Worm (Caenorhabditis elegans) whole organism, late embryonic: ENCODE data around the gene cyp-33D1.

Source experiments
- F13H6.1 ChIP-seq: sonication (generic microtip); optimal IDR thresholded peaks from 2 replicates; lab custom pipeline; 2016; ENCODE audit warnings: missing genetic modification characterization, missing compliant biosample characterization
- T23F11.4 ChIP-seq: fragments of 200-800 bp; sonication (Bioruptor generic); optimal IDR thresholded peaks from 2 replicates; lab custom pipeline; 2018; ENCODE audit warnings: mild to moderate bottlenecking, missing genetic modification characterization, missing compliant biosample characterization
- ama-1 ChIP-seq: fragments of 150-350 bp; optimal IDR thresholded peaks from 2 replicates; lab custom pipeline; 2014
- ceh-34 ChIP-seq: sonication (generic microtip); optimal IDR thresholded peaks from 2 replicates; lab custom pipeline; 2016; ENCODE audit warnings: mild to moderate bottlenecking, missing genetic modification characterization, missing compliant biosample characterization
- ceh-9 ChIP-seq: sonication (generic microtip); optimal IDR thresholded peaks from 2 replicates; lab custom pipeline; 2016; ENCODE audit warnings: mild to moderate bottlenecking, missing genetic modification characterization, inconsistent platforms, missing compliant biosample characterization
- che-1 ChIP-seq: sonication (generic microtip); optimal IDR thresholded peaks from 2 replicates; lab custom pipeline; 2016; ENCODE audit warnings: mild to moderate bottlenecking, missing genetic modification characterization, missing compliant biosample characterization
- hlh-6 ChIP-seq: sonication (generic microtip); optimal IDR thresholded peaks from 2 replicates; lab custom pipeline; 2016; ENCODE audit warnings: missing genotype, missing genetic modification characterization, missing compliant biosample characterization
- lin-11 ChIP-seq: fragments of 200-800 bp; sonication (Bioruptor generic); optimal IDR thresholded peaks from 2 replicates; lab custom pipeline; 2018; ENCODE audit warnings: mild to moderate bottlenecking, missing genetic modification characterization, missing compliant biosample characterization
- nfya-1 ChIP-seq: sonication (generic microtip); optimal IDR thresholded peaks from 2 replicates; lab custom pipeline; 2017; ENCODE audit warnings: missing genetic modification characterization, mild to moderate bottlenecking, missing compliant biosample characterization, antibody characterized with exemption, moderate library complexity
- nhr-11 ChIP-seq: fragments of 150-350 bp; optimal IDR thresholded peaks from 2 replicates; lab custom pipeline; 2014; ENCODE audit warnings: missing biosample characterization, missing genetic modification characterization
- odd-2 ChIP-seq: sonication (generic microtip); optimal IDR thresholded peaks from 2 replicates; lab custom pipeline; 2017; ENCODE audit warnings: antibody characterized with exemption, mild to moderate bottlenecking, missing genetic modification characterization, missing compliant biosample characterization
- pat-9 ChIP-seq: fragments of 200-800 bp; sonication (Bioruptor generic); optimal IDR thresholded peaks from 2 replicates; lab custom pipeline; 2018; ENCODE audit warnings: mild to moderate bottlenecking, missing genetic modification characterization, moderate library complexity, missing compliant biosample characterization
- sdc-2 ChIP-seq: sonication (generic microtip); optimal IDR thresholded peaks from 2 replicates; lab custom pipeline; 2016; ENCODE audit warnings: missing genotype, missing genetic modification characterization, missing compliant biosample characterization
- zip-5 ChIP-seq: sonication (generic microtip); optimal IDR thresholded peaks from 2 replicates; lab custom pipeline; 2016; ENCODE audit warnings: missing genetic modification characterization, missing compliant biosample characterization

cyp-33D1 gene

ce11 chrV:16129116-16129515, 46.5 kb downstream of the cyp-33D1 start (continued):
- TF ChIP-seq ceh-34 (tag; lab: Kevin White, UChicago) (no peak), lin-11 (tag; lab: Kevin White, UChicago) (no peak)
- TF ChIP-seq, all 69 proteins: peak for 0

ce11 chrV:16127401-16127800, 48.3 kb downstream of the cyp-33D1 start, which contains the start of gene fbxa-143:
TSS of gene fbxa-143 (minus strand) at chrV:16127501.
- no peak for TF ChIP-seq hlh-6 (tag; lab: Kevin White, UChicago)
- TF ChIP-seq ama-1 (lab: Kevin White, UChicago) = no peak
- TF ChIP-seq F13H6.1 (tag; lab: Kevin White, UChicago) = no peak
- TF ChIP-seq zip-5 (tag; lab: Kevin White, UChicago) = no peak
- TF ChIP-seq pat-9 (tag; lab: Kevin White, UChicago) = no peak
- no peak for TF ChIP-seq ceh-34 (tag; lab: Kevin White, UChicago)
- TF ChIP-seq sdc-2 (tag; lab: Kevin White, UChicago) = no peak
- TF ChIP-seq, all 69 proteins: peak for 0

DNA sequence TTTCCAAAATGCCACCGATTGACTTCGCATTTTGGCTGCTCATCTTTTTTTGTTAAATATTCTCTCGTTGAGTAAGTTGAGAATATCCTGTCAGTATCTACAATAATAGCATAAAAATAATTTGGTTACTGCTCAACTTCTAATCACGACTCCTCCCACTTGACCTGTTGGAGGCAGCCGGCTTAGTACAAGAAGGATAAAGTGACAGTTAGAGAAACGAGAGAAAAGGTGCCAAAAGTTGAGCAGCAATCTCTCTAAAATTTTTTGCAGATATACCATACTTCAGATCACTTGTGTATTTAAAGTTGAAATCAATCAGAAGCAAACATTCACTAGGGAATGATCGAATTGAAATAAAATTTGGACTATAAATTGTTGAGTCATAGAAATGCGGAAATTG, 50.9 kb downstream of the cyp-33D1 start, which contains the start of gene nhr-111:
Gene nhr-111, minus strand, starts transcription at position 101 of the 400 bp plus-strand sequence.
- no peak for TF ChIP-seq nfya-1 (tag; lab: Kevin White, UChicago)
- TF ChIP-seq F13H6.1 (tag; lab: Kevin White, UChicago) = no peak
- no peak for TF ChIP-seq nhr-11 (tag; lab: Kevin White, UChicago)
- TF ChIP-seq T23F11.4 (GFP tag; lab: Kevin White, UChicago) = no peak
- TF ChIP-seq ceh-34 (tag; lab: Kevin White, UChicago) = no peak
- no peak for TF ChIP-seq che-1 (tag; lab: Kevin White, UChicago)
- TF ChIP-seq odd-2 (tag; lab: Kevin White, UChicago) = no peak
- no peak for TF ChIP-seq ceh-9
- TF ChIP-seq, all 69 proteins: peak for 0
